Fruit fly (Drosophila melanogaster): ENCODE results near the gene spn-A.

dm6 chr3R:30009173-30009572 lies 46.7 kb downstream of the spn-A start, which contains the start of gene CG7912:
- TF ChIP-seq insv (optimal IDR thresholded peaks at IDR 0.05) (no peak), h (optimal IDR thresholded peaks at IDR 0.05) (no peak), Sin3A (optimal IDR thresholded peaks at IDR 0.05) (no peak)
